Fruit fly (Drosophila melanogaster): Measurements from ENCODE around the gene alpha-Man-Ia.

DNA sequence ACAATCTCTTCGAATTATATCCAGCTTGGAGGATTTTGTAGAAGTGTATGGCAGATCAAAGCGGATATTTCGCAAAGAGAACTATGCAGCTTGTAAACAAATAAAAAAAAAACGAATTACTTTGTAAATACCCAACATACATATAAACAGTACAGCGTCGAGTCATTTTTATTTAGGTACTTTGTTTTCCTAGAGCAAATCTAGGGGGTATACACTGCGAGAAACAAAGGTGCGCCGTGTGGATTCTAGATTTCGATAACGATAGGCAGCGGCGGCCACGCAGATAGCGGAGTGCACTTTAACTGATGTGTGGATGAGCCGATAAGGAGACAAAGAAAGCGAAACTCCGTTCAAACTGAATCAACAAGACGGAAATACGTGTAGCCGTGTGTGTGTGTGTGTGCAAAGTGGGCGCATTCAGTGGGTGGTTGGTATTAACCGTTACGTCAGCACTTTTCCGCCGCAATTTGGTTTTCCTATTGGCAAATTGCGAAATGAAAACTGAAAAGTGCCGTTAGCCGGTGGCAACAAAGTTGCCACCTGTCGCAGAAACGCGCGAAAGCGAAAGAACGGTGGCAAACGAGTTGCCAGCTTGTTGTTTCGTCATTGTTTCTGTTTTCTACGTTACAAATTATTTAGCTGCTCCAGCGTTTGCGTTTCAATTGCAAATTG, 38.9 kb upstream of the alpha-Man-Ia start:
- TF ChIP-seq CG11617 (GFP tag; optimal IDR thresholded peaks at IDR 0.05) = no peak
- peak; percentile 43 for TF ChIP-seq CG7101 (tag; optimal IDR thresholded peaks at IDR 0.05)
- TF ChIP-seq CG5204 (GFP tag; optimal IDR thresholded peaks at IDR 0.05) = no peak
- TF ChIP-seq ovo (GFP tag; optimal IDR thresholded peaks at IDR 0.05) = peak; percentile 17
- TF ChIP-seq CG14711 (tag; optimal IDR thresholded peaks at IDR 0.05) = no peak
- no peak for TF ChIP-seq Crg-1 (GFP tag; optimal IDR thresholded peaks at IDR 0.05)
- TF ChIP-seq CG12768 (GFP tag; optimal IDR thresholded peaks at IDR 0.05) = no peak
- no peak for TF ChIP-seq bab1 (GFP tag; optimal IDR thresholded peaks at IDR 0.05)
- TF ChIP-seq toe (GFP tag; optimal IDR thresholded peaks at IDR 0.05) = no peak
- no peak for TF ChIP-seq CG1620 (GFP tag; optimal IDR thresholded peaks at IDR 0.05)
